Worm (Caenorhabditis elegans) whole organism, L4 larva: ENCODE results near the gene F01G12.18.

ENCODE experiments used
- dpl-1 ChIP-seq: fragments of 150-350 bp; optimal IDR thresholded peaks from 2 replicates; lab custom pipeline; 2014; ENCODE audit warnings: missing biosample characterization, missing genetic modification reagents, missing genetic modification characterization
- fkh-10 ChIP-seq: fragments of 150-350 bp; optimal IDR thresholded peaks from 2 replicates; lab custom pipeline; 2014; ENCODE audit warnings: missing biosample characterization, missing genetic modification reagents, missing genetic modification characterization
- snpc-4 ChIP-seq: fragments of 150-350 bp; optimal IDR thresholded peaks from 2 replicates; lab custom pipeline; 2014; ENCODE audit warnings: missing biosample characterization, missing genetic modification characterization
- zag-1 ChIP-seq: fragments of 150-350 bp; optimal IDR thresholded peaks from 2 replicates; lab custom pipeline; 2014; ENCODE audit warnings: missing biosample characterization, missing genetic modification characterization

- TF ChIP-seq zag-1 (tag; lab: Kevin White, UChicago) (no peak), dpl-1 (no peak), fkh-10 (GFP tag; lab: Kevin White, UChicago) (no peak), snpc-4 (tag; lab: Kevin White, UChicago) (no peak)
These were observed 15.2 kb downstream of the F01G12.18 start for ce11 chrX:16383084-16383483.
